Fruit fly (Drosophila melanogaster): Measurements from ENCODE around the gene superdeath.
A peak's percentile ranks its signal among the peaks of the same experiment; 100 is the strongest.

- TF ChIP-seq N (GFP tag; optimal IDR thresholded peaks at IDR 0.05) (no peak), CG9705 (GFP tag; optimal IDR thresholded peaks at IDR 0.05) (no peak), br (GFP tag; optimal IDR thresholded peaks at IDR 0.05) (peak; percentile 89), psq (GFP tag; optimal IDR thresholded peaks at IDR 0.05) (peak; percentile 78)
Measured at dm6 chr3R:29124128-29124527, 14.3 kb upstream of the superdeath start.

All from whole organism, wandering third instar larva.